Fruit fly (Drosophila melanogaster) whole organism, wandering third instar larva: ENCODE measurements around the gene eIF2Bbeta.

ENCODE experiments used
- Abd-B ChIP-seq: fragments of >200 bp; optimal IDR thresholded peaks from 2 replicates; lab custom pipeline; 2017; ENCODE audit warnings: missing biosample characterization, missing genetic modification characterization
- N ChIP-seq: fragments of >200 bp; optimal IDR thresholded peaks from 2 replicates; lab custom pipeline; 2018; ENCODE audit warnings: missing biosample characterization, missing external identifiers, missing genetic modification characterization
- brk ChIP-seq: fragments of 200-800 bp; sonication (Bioruptor generic); optimal IDR thresholded peaks from 2 replicates; lab custom pipeline; 2016; ENCODE audit warnings: missing biosample characterization, mild to moderate bottlenecking, missing genetic modification characterization
- dmrt93B ChIP-seq: fragments of 200-800 bp; sonication (Bioruptor generic); optimal IDR thresholded peaks from 2 replicates; lab custom pipeline; 2018; ENCODE audit warnings: missing biosample characterization, mild to moderate bottlenecking, missing genetic modification characterization
- ey ChIP-seq: fragments of 200-800 bp; sonication (Bioruptor generic); optimal IDR thresholded peaks from 2 replicates; lab custom pipeline; 2016; ENCODE audit warnings: missing biosample characterization, missing genetic modification characterization
- foxo ChIP-seq, 2 experiments: fragments of 200-800 bp; sonication (Bioruptor generic); optimal IDR thresholded peaks; 2 replicates in 1 of 2; 3 replicates in 1 of 2; lab custom pipeline; 2016 to 2017; ENCODE audit warnings: missing biosample characterization in 2 of 2, missing genetic modification characterization in 2 of 2
- fru ChIP-seq: fragments of 200-800 bp; sonication (Bioruptor generic); optimal IDR thresholded peaks from 3 replicates; lab custom pipeline; 2016; ENCODE audit warnings: missing biosample characterization, mild to moderate bottlenecking, missing genetic modification characterization
- pan ChIP-seq: fragments of >200 bp; optimal IDR thresholded peaks from 2 replicates; lab custom pipeline; 2017
- psq ChIP-seq: fragments of 200-800 bp; sonication (Bioruptor generic); optimal IDR thresholded peaks from 3 replicates; lab custom pipeline; 2017; ENCODE audit warnings: missing biosample characterization, mild to moderate bottlenecking, missing genetic modification characterization, moderate library complexity
- sv ChIP-seq: fragments of 200-800 bp; sonication (Bioruptor generic); optimal IDR thresholded peaks from 3 replicates; lab custom pipeline; 2016; ENCODE audit warnings: missing biosample characterization, missing genetic modification characterization

dm6 chrX:2720122-2720521 lies 15.8 kb downstream of the eIF2Bbeta start, which contains the start of gene CG2701:
- TF ChIP-seq foxo (GFP tag; optimal IDR thresholded peaks at IDR 0.05; lab: Kevin White, UChicago), result no peak
- TF ChIP-seq sv (GFP tag; lab: Kevin White, UChicago), result no peak
- no peak for TF ChIP-seq brk (GFP tag; lab: Kevin White, UChicago)
- no peak for TF ChIP-seq fru (GFP tag; lab: Kevin White, UChicago)
- no peak for TF ChIP-seq Abd-B (GFP tag; lab: Kevin White, UChicago)
- no peak for TF ChIP-seq pan (lab: Kevin White, UChicago)
- TF ChIP-seq dmrt93B (GFP tag; lab: Kevin White, UChicago), result no peak
- no peak for TF ChIP-seq psq (GFP tag; lab: Kevin White, UChicago)
- no peak for TF ChIP-seq N (GFP tag; lab: Kevin White, UChicago)
- no peak for TF ChIP-seq ey (GFP tag; lab: Kevin White, UChicago)
